Worm (Caenorhabditis elegans): ENCODE data around the gene cogc-8.

cogc-8 gene

DNA sequence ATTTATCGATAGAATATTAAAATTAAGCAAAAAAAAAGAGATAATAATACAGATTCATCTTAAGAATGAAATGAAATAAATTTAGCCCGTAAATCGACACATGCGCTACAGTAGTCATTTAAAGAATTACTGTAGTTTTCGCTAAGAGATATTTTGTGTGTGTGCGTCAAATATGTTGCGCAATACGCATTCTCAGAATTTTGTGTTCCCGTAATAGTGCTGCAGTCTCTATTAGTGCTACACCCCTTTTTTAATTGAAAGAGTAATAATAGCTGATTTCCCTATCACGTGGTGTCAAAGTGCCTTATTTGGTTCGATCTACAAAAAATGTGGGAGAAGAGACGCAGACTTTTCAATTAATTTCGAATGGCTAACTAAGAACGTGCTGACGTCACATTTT, 4.0 kb downstream of the cogc-8 start:
- TF ChIP-seq zag-1 (tag; optimal IDR thresholded peaks at IDR 0.05), result no peak
- no peak for TF ChIP-seq nhr-10 (tag; optimal IDR thresholded peaks at IDR 0.05)
- TF ChIP-seq mdl-1 (tag; optimal IDR thresholded peaks at IDR 0.05), result no peak
- TF ChIP-seq blmp-1 (tag; optimal IDR thresholded peaks at IDR 0.05; ENCODE audit: insufficient read depth), result no peak
- TF ChIP-seq F13H6.1 (tag; optimal IDR thresholded peaks at IDR 0.05), result no peak
- no peak for TF ChIP-seq nhr-25 (tag; optimal IDR thresholded peaks at IDR 0.05)
- no peak for TF ChIP-seq snpc-4 (tag; optimal IDR thresholded peaks at IDR 0.05)
- TF ChIP-seq sma-9 (GFP tag; optimal IDR thresholded peaks at IDR 0.05), result no peak
- no peak for TF ChIP-seq sma-9 (tag; optimal IDR thresholded peaks at IDR 0.05)

DNA sequence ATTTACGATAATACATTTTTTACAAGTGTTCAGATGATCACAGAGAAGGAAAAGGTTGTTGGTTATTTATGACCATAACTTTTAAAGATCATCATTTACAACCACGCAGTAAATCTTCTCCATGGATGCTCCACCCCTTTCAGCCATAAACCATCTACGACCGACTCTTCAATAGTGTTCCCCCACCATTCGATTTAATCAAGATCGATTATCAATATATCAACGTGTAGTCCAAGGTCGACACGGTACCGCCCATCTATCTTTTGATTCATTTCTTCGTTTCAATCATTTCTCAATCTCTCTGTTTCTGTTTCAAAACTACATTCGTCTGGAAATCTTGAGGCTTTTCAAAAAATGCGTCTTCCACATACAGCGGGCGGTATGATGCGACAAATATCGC, 4.6 kb downstream of the cogc-8 start, which contains the start of gene aass-1:
aass-1 (plus strand) TSS at position 301 of the 400 bp plus-strand sequence.
- TF ChIP-seq C34F6.9 (tag; optimal IDR thresholded peaks at IDR 0.05) (no peak), snpc-4 (tag; optimal IDR thresholded peaks at IDR 0.05) (no peak), sem-4 (tag; optimal IDR thresholded peaks at IDR 0.05) (no peak), lsy-2 (tag; optimal IDR thresholded peaks at IDR 0.05) (no peak), nhr-6 (tag; optimal IDR thresholded peaks at IDR 0.05) (no peak), mbf-1 (tag; optimal IDR thresholded peaks at IDR 0.05) (no peak), F13H6.1 (tag; optimal IDR thresholded peaks at IDR 0.05) (no peak), egl-27 (tag; optimal IDR thresholded peaks at IDR 0.05) (no peak), ZK546.5 (tag; optimal IDR thresholded peaks at IDR 0.05) (no peak), nhr-21 (tag; optimal IDR thresholded peaks at IDR 0.05) (no peak), ama-1 (optimal IDR thresholded peaks at IDR 0.05) (no peak), sma-9 (GFP tag; optimal IDR thresholded peaks at IDR 0.05) (no peak), sma-9 (tag; optimal IDR thresholded peaks at IDR 0.05) (no peak), alr-1 (tag; optimal IDR thresholded peaks at IDR 0.05) (no peak), nhr-23 (tag; optimal IDR thresholded peaks at IDR 0.05) (no peak), lin-13 (GFP tag; optimal IDR thresholded peaks at IDR 0.05) (no peak)

DNA sequence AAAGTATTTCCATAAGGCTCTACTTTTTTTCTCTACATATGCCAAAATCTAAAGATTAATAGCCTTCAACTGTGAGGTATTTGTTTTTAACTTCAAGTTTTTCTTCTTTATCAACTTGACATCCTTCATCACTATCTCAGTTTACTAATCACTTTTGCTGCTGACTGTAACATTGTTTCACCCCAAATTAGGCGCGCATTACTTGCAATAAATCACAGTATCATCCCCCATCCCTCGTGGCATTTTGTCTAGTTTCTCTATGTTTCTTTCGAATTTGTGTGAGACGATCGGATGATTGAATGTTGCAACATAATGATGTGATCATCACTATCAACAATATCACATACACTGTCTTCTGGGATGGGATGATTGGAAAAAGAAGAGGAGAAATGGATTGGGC, 7.2 kb downstream of the cogc-8 start:
- no peak for TF ChIP-seq lin-13 (GFP tag; optimal IDR thresholded peaks at IDR 0.05)
- TF ChIP-seq sma-3 (GFP tag; optimal IDR thresholded peaks at IDR 0.05), result peak; percentile 79
- TF ChIP-seq snpc-4 (tag; optimal IDR thresholded peaks at IDR 0.05), result no peak
- peak; percentile 40 for TF ChIP-seq mab-5 (tag; optimal IDR thresholded peaks at IDR 0.05)
- peak; percentile 73 for TF ChIP-seq blmp-1 (tag; optimal IDR thresholded peaks at IDR 0.05; ENCODE audit: insufficient read depth)
- TF ChIP-seq ceh-82 (tag; optimal IDR thresholded peaks at IDR 0.05), result no peak
- TF ChIP-seq lin-11 (tag; optimal IDR thresholded peaks at IDR 0.05), result no peak
- no peak for TF ChIP-seq ZK546.5 (tag; optimal IDR thresholded peaks at IDR 0.05)
- TF ChIP-seq sma-9 (GFP tag; optimal IDR thresholded peaks at IDR 0.05), result peak; percentile 86
- TF ChIP-seq sma-9 (tag; optimal IDR thresholded peaks at IDR 0.05), result no peak
- peak; percentile 75 for TF ChIP-seq nhr-25 (tag; optimal IDR thresholded peaks at IDR 0.05)
- TF ChIP-seq nhr-21 (tag; optimal IDR thresholded peaks at IDR 0.05), result peak; percentile 80
- TF ChIP-seq lsy-2 (tag; optimal IDR thresholded peaks at IDR 0.05), result no peak
- TF ChIP-seq unc-39 (tag; optimal IDR thresholded peaks at IDR 0.05), result no peak
- no peak for TF ChIP-seq elt-3 (tag; optimal IDR thresholded peaks at IDR 0.05)
- TF ChIP-seq mbf-1 (tag; optimal IDR thresholded peaks at IDR 0.05), result no peak
- TF ChIP-seq mdl-1 (tag; optimal IDR thresholded peaks at IDR 0.05), result peak; percentile 67 to 86
- peak; percentile 48 for TF ChIP-seq nhr-129 (tag; optimal IDR thresholded peaks at IDR 0.05)
- TF ChIP-seq gmeb-1 (tag; optimal IDR thresholded peaks at IDR 0.05), result peak; percentile 56
- no peak for TF ChIP-seq ama-1 (optimal IDR thresholded peaks at IDR 0.05)
- TF ChIP-seq egl-27 (tag; optimal IDR thresholded peaks at IDR 0.05), result no peak
- TF ChIP-seq nhr-6 (tag; optimal IDR thresholded peaks at IDR 0.05), result peak; percentile 65
- no peak for TF ChIP-seq nhr-12 (tag; optimal IDR thresholded peaks at IDR 0.05)
- TF ChIP-seq fos-1 (tag; optimal IDR thresholded peaks at IDR 0.05), result peak; percentile 52
- peak; percentile 56 for TF ChIP-seq crh-2 (tag; optimal IDR thresholded peaks at IDR 0.05)

DNA sequence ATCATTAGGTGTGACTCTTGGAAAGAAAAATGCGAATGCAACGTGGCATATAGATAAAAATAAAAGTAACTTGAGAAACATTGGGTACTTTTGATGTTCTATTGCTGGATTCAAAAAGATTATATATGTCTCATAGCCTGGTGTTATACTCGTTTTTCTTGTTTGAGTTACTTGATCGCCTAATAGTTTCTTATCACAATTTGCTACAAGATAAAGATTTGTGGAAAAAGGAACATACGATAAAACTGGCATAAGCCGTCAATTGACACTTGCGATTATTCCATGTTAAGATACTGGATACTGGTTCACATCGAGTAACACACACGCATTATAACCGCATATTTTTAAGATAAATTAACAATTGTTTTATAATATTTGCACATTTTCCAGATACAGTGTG, 12.2 kb downstream of the cogc-8 start, which contains the start of gene grl-19:
grl-19 (minus strand) TSS at position 101 of the 400 bp plus-strand sequence.
- no peak for TF ChIP-seq skn-1 (tag; optimal IDR thresholded peaks at IDR 0.05)
- TF ChIP-seq sem-4 (tag; optimal IDR thresholded peaks at IDR 0.05), result no peak
- no peak for TF ChIP-seq nhr-6 (tag; optimal IDR thresholded peaks at IDR 0.05)
- no peak for TF ChIP-seq zag-1 (tag; optimal IDR thresholded peaks at IDR 0.05)
- no peak for TF ChIP-seq mdl-1 (tag; optimal IDR thresholded peaks at IDR 0.05)
- TF ChIP-seq lin-39 (tag; optimal IDR thresholded peaks at IDR 0.05), result no peak
- TF ChIP-seq nhr-237 (tag; optimal IDR thresholded peaks at IDR 0.05), result no peak
- no peak for TF ChIP-seq lsy-2 (tag; optimal IDR thresholded peaks at IDR 0.05)
- no peak for TF ChIP-seq snpc-4 (tag; optimal IDR thresholded peaks at IDR 0.05)
- TF ChIP-seq ama-1 (optimal IDR thresholded peaks at IDR 0.05), result no peak
- TF ChIP-seq ceh-82 (tag; optimal IDR thresholded peaks at IDR 0.05), result no peak
- TF ChIP-seq ztf-1 (GFP tag; conservative IDR thresholded peaks at IDR 0.05), result no peak
- TF ChIP-seq nhr-21 (tag; optimal IDR thresholded peaks at IDR 0.05), result no peak
- no peak for TF ChIP-seq fos-1 (tag; optimal IDR thresholded peaks at IDR 0.05)
- no peak for TF ChIP-seq dmd-4 (tag; optimal IDR thresholded peaks at IDR 0.05)
- TF ChIP-seq lin-11 (tag; optimal IDR thresholded peaks at IDR 0.05), result no peak
- no peak for TF ChIP-seq nhr-129 (tag; optimal IDR thresholded peaks at IDR 0.05)
- no peak for TF ChIP-seq nhr-23 (tag; optimal IDR thresholded peaks at IDR 0.05)
- no peak for TF ChIP-seq mab-5 (tag; optimal IDR thresholded peaks at IDR 0.05)
- no peak for TF ChIP-seq egl-27 (tag; optimal IDR thresholded peaks at IDR 0.05)
